Fruit fly (Drosophila melanogaster): ENCODE results near the gene Snap24.

The Snap24 gene

DNA sequence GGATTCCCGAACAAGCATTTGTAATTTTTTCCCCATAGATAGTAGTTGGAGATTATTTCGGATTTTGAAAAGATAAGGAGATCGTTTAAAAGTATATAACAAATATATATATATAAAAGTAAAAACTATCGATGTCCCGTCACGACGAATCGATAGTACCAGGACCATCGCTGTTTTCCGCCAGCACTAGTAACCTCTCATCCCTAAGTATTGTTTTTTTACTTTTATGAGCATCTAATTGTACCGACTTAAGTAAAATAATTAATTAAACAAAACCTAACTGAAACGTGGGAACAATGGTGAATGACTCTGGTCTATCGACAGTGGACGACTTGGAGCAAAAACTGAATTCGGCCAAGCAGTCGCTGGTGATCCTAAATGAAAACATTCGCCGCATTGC, 22.2 kb downstream of the Snap24 start, which contains the start of gene Pnn (continued):
- TF ChIP-seq Aef1 (GFP tag; IDR thresholded peaks at IDR 0.05), result no peak
- TF ChIP-seq CG31365 (tag; optimal IDR thresholded peaks at IDR 0.05), result no peak
- peak; percentile 90 for TF ChIP-seq unc-4 (GFP tag; IDR thresholded peaks at IDR 0.05; ENCODE audit: partially characterized antibody)
- TF ChIP-seq sisA (GFP tag; IDR thresholded peaks at IDR 0.05), result no peak
- no peak for TF ChIP-seq Ravus (GFP tag; IDR thresholded peaks at IDR 0.05)
- peak; percentile 86 for TF ChIP-seq inv (GFP tag; IDR thresholded peaks at IDR 0.05; ENCODE audit: partially characterized antibody)
- TF ChIP-seq Doc3 (GFP tag; IDR thresholded peaks at IDR 0.05; ENCODE audit: partially characterized antibody), result peak; percentile 86
- TF ChIP-seq CG17612 (GFP tag; IDR thresholded peaks at IDR 0.05), result no peak
- TF ChIP-seq D (optimal IDR thresholded peaks at IDR 0.05), result no peak
- peak; percentile 16 for TF ChIP-seq D (GFP tag; optimal IDR thresholded peaks at IDR 0.05)
- peak; percentile 48 for TF ChIP-seq Sry-β (GFP tag; optimal IDR thresholded peaks at IDR 0.05)
- TF ChIP-seq Hmr (GFP tag; optimal IDR thresholded peaks at IDR 0.05), result no peak
- TF ChIP-seq CrebB (tag; optimal IDR thresholded peaks at IDR 0.05), result no peak
- TF ChIP-seq Bgb (GFP tag; IDR thresholded peaks at IDR 0.05; ENCODE audit: partially characterized antibody), result peak; percentile 92
- no peak for TF ChIP-seq CG10321 (GFP tag; IDR thresholded peaks at IDR 0.05)
- TF ChIP-seq Mes4 (GFP tag; optimal IDR thresholded peaks at IDR 0.05), result no peak
- no peak for TF ChIP-seq Ptx1 (GFP tag; IDR thresholded peaks at IDR 0.05)
- TF ChIP-seq eve (GFP tag; optimal IDR thresholded peaks at IDR 0.05), result no peak
- TF ChIP-seq Hsf (GFP tag; optimal IDR thresholded peaks at IDR 0.05), result no peak
- TF ChIP-seq ap (GFP tag; IDR thresholded peaks at IDR 0.05), result no peak
- TF ChIP-seq CG10979 (tag; optimal IDR thresholded peaks at IDR 0.05), result no peak
- no peak for TF ChIP-seq zfh2 (GFP tag; optimal IDR thresholded peaks at IDR 0.05)
- TF ChIP-seq CG31441 (GFP tag; IDR thresholded peaks at IDR 0.05), result no peak
- TF ChIP-seq fd102C (GFP tag; optimal IDR thresholded peaks at IDR 0.05), result no peak
- peak; percentile 91 for TF ChIP-seq Dll (GFP tag; IDR thresholded peaks at IDR 0.05; ENCODE audit: partially characterized antibody)
- no peak for TF ChIP-seq CG12236 (GFP tag; optimal IDR thresholded peaks at IDR 0.05)
- peak; percentile 21 for TF ChIP-seq HmgZ (tag; optimal IDR thresholded peaks at IDR 0.05)
- TF ChIP-seq Ets65A (GFP tag), result no peak
- no peak for TF ChIP-seq CG6689 (GFP tag; IDR thresholded peaks at IDR 0.05)
- no peak for TF ChIP-seq CG14441 (GFP tag; IDR thresholded peaks at IDR 0.05)
- TF ChIP-seq sens (GFP tag), result peak; percentile 35
- TF ChIP-seq sr (GFP tag; IDR thresholded peaks at IDR 0.05), result no peak
- no peak for TF ChIP-seq CG4282 (GFP tag; optimal IDR thresholded peaks at IDR 0.05)
- no peak for TF ChIP-seq crol (GFP tag; IDR thresholded peaks at IDR 0.05)
- no peak for TF ChIP-seq Hr39 (optimal IDR thresholded peaks at IDR 0.05)
- no peak for TF ChIP-seq gsb-n (tag; optimal IDR thresholded peaks at IDR 0.05)
- TF ChIP-seq CG8478 (optimal IDR thresholded peaks at IDR 0.05), result no peak
- TF ChIP-seq MBD-R2 (GFP tag; IDR thresholded peaks at IDR 0.05), result peak; percentile 91

DNA sequence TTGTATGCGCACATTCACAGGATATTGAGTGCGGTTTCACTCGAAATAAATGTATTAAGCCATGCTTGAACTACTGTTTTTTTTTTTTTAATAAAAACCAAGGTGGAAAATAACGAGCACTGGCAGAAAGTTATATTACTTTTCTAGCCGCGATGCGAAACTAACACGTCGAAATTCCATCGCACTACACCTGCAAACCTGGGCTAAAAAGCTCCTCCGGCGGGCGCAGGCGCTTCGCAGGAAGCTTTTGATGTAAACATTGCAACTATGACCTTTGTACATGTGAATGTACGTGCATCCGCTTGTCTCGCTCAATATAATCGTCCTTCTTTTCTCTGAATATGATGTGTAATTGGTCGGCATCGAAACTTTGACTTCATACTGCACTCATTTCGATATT, 23.2 kb downstream of the Snap24 start, which contains the start of gene side-VII:
side-VII (minus strand) TSS at position 187 of the 400 bp plus-strand sequence.
- no peak for TF ChIP-seq Dref (GFP tag; IDR thresholded peaks at IDR 0.05)
- TF ChIP-seq MBD-R2 (GFP tag; IDR thresholded peaks at IDR 0.05), result no peak
- TF ChIP-seq tna (GFP tag; IDR thresholded peaks at IDR 0.05; ENCODE audit: partially characterized antibody), result no peak
- TF ChIP-seq jing (GFP tag; optimal IDR thresholded peaks at IDR 0.05), result no peak
- TF ChIP-seq mld (GFP tag; IDR thresholded peaks at IDR 0.05; ENCODE audit: partially characterized antibody), result 0 out of 3 replicates have a peak, but pooled peaks have one; percentile 4
- no peak for TF ChIP-seq CG3065 (GFP tag; optimal IDR thresholded peaks at IDR 0.05)
- TF ChIP-seq HLH3B (GFP tag; IDR thresholded peaks at IDR 0.05), result 0 out of 2 replicates have a peak, but pooled peaks have one; percentile 28
- TF ChIP-seq Fer2 (tag; optimal IDR thresholded peaks at IDR 0.05), result no peak
- TF ChIP-seq sna (GFP tag; IDR thresholded peaks at IDR 0.05; ENCODE audit: partially characterized antibody), result 0 out of 2 replicates have a peak, but pooled peaks have one; percentile 13
- TF ChIP-seq ranshi (GFP tag; IDR thresholded peaks at IDR 0.05), result no peak
- no peak for TF ChIP-seq Dad (GFP tag; optimal IDR thresholded peaks at IDR 0.05)
- TF ChIP-seq ERR (GFP tag; optimal IDR thresholded peaks at IDR 0.05), result no peak
- no peak for TF ChIP-seq CTCF (GFP tag; optimal IDR thresholded peaks at IDR 0.05)
- no peak for TF ChIP-seq CG12236 (GFP tag; optimal IDR thresholded peaks at IDR 0.05)
- TF ChIP-seq CG11695 (GFP tag; IDR thresholded peaks at IDR 0.05), result no peak
- TF ChIP-seq ap (GFP tag; IDR thresholded peaks at IDR 0.05), result no peak
- peak in 1 of 2 experiments; percentile 29 for TF ChIP-seq Hr78 (GFP tag; optimal IDR thresholded peaks at IDR 0.05)
- peak; percentile 96 for TF ChIP-seq nerfin-1 (tag; optimal IDR thresholded peaks at IDR 0.05)
- TF ChIP-seq ewg (GFP tag; optimal IDR thresholded peaks at IDR 0.05), result peak; percentile 82

Measured in whole organism, embryonic.